Fruit fly (Drosophila melanogaster): Measurements from ENCODE around the gene orb2.

Gene orb2

DNA sequence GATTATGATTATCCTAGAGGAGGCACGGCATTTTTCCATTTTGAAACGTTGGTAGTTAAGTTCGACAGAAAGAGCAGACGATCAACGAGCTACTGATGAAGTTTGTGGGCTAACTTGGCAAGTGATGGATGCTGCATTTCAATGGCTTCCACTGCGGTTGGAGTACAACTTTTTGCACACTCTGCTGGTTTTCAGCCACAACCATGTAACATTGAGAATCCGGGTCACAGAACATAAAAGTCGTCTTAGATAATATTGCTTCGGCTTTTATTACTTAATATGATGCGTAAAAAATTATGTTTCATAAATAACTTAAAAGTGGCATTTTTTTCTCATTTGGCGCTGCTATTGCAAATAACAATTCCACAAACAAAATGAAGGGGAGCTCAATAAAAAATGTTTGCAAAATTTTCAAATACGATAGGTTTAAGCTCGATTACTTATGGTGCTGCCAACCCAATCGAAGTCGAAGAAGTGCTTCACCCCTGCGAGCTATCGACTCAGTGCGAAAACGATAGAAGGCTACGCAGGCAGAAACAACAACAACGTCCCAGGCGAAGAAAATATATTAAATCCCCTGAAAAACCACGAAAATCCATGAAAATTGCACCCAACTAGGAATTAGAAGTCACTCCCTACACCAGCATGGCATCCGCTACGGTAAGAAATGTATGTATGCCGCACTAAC lies 12.2 kb upstream of the orb2 start, which contains the start of the genes CG5653 and CG5021 (continued):
- TF ChIP-seq CrebB (tag; optimal IDR thresholded peaks at IDR 0.05), result no peak
- no peak for TF ChIP-seq ap (GFP tag; IDR thresholded peaks at IDR 0.05)
- TF ChIP-seq Bgb (GFP tag; IDR thresholded peaks at IDR 0.05; ENCODE audit: partially characterized antibody), result peak; percentile 75; the same call in 1 of the 2 replicates
- TF ChIP-seq CG18764 (GFP tag; optimal IDR thresholded peaks at IDR 0.05), result no peak
- TF ChIP-seq CG11504 (tag; optimal IDR thresholded peaks at IDR 0.05), result no peak
- TF ChIP-seq salm (tag; optimal IDR thresholded peaks at IDR 0.05), result no peak
- no peak for TF ChIP-seq disco-r (GFP tag; optimal IDR thresholded peaks at IDR 0.05)
- no peak for TF ChIP-seq ssp (GFP tag; IDR thresholded peaks at IDR 0.05)
- no peak for TF ChIP-seq grn (GFP tag; optimal IDR thresholded peaks at IDR 0.05)
- TF ChIP-seq fu2 (GFP tag; optimal IDR thresholded peaks at IDR 0.05), result no peak
- no peak for TF ChIP-seq Nf-YC (tag; optimal IDR thresholded peaks at IDR 0.05)
- TF ChIP-seq BEAF-32 (GFP tag; optimal IDR thresholded peaks at IDR 0.05), result peak; percentile 61
- no peak for TF ChIP-seq Pdp1 (GFP tag; optimal IDR thresholded peaks at IDR 0.05)
- TF ChIP-seq CG12659 (GFP tag; optimal IDR thresholded peaks at IDR 0.05), result peak; percentile 22
- no peak for TF ChIP-seq ac (GFP tag; optimal IDR thresholded peaks at IDR 0.05)
- TF ChIP-seq dmrt11E (tag; optimal IDR thresholded peaks at IDR 0.05), result no peak
- TF ChIP-seq exex (tag; optimal IDR thresholded peaks at IDR 0.05), result no peak
- no peak for TF ChIP-seq usp (GFP tag; optimal IDR thresholded peaks at IDR 0.05)

DNA sequence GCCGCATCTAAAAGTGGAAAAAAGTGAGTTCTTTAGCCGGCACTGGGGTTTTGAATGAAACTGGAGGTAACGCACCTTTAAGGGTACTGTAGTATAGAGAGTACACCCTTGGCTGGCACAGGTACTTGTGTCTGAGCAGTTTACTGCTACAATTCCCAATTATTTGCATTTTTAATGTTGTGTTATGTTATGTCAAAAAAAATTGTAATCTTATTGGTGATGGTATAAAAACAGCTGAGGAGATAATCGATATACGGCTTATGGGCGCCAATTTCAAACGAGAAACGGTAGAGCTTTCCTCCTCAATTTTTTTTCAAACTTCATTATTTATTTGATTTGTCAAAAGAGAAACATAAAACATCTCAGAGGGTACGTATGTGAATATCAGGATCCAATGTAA lies 10.2 kb upstream of the orb2 start, which contains the start of gene ValRS-m:
ValRS-m (minus strand) TSS at position 312 of the 400 bp plus-strand sequence.
- TF ChIP-seq CG1024 (GFP tag; IDR thresholded peaks at IDR 0.05) (no peak), CG4360 (GFP tag; IDR thresholded peaks at IDR 0.05) (no peak), CG15514 (GFP tag; optimal IDR thresholded peaks at IDR 0.05) (no peak), insv (GFP tag; optimal IDR thresholded peaks at IDR 0.05) (no peak), bsh (GFP tag; optimal IDR thresholded peaks at IDR 0.05) (no peak), Ptx1 (GFP tag; IDR thresholded peaks at IDR 0.05) (no peak), CG12236 (GFP tag; optimal IDR thresholded peaks at IDR 0.05) (no peak), CG32767 (GFP tag; IDR thresholded peaks at IDR 0.05) (no peak), gce (GFP tag; IDR thresholded peaks at IDR 0.05) (no peak), E2f2 (GFP tag; IDR thresholded peaks at IDR 0.05) (peak; percentile 86), NFAT (GFP tag; IDR thresholded peaks at IDR 0.05) (no peak), MBD-R2 (GFP tag; IDR thresholded peaks at IDR 0.05) (peak; percentile 42), CG30403 (GFP tag; optimal IDR thresholded peaks at IDR 0.05) (no peak), slbo (GFP tag; IDR thresholded peaks at IDR 0.05) (no peak), CG1602 (GFP tag; optimal IDR thresholded peaks at IDR 0.05) (no peak), CG4707 (GFP tag; optimal IDR thresholded peaks at IDR 0.05) (no peak), kni (GFP tag; optimal IDR thresholded peaks at IDR 0.05) (no peak), trem (tag; optimal IDR thresholded peaks at IDR 0.05) (peak; percentile 36), Mrtf (GFP tag; IDR thresholded peaks at IDR 0.05) (no peak), Poxn (GFP tag; IDR thresholded peaks at IDR 0.05) (no peak), seq (GFP tag; IDR thresholded peaks at IDR 0.05) (no peak), CG8290 (GFP tag; optimal IDR thresholded peaks at IDR 0.05) (no peak), CG8290 (tag; optimal IDR thresholded peaks at IDR 0.05) (no peak), stwl (tag; optimal IDR thresholded peaks at IDR 0.05) (no peak), bbx (GFP tag; IDR thresholded peaks at IDR 0.05; ENCODE audit: partially characterized antibody) (peak; percentile 53; the same call in 1 of the 2 replicates), CG16779 (GFP tag; IDR thresholded peaks at IDR 0.05) (no peak), Dll (GFP tag; IDR thresholded peaks at IDR 0.05; ENCODE audit: partially characterized antibody) (0 out of 4 replicates have a peak, but pooled peaks have one; percentile 40), Pdp1 (GFP tag; optimal IDR thresholded peaks at IDR 0.05) (peak in 1 of 2 experiments; percentile 73), CG3407 (GFP tag; optimal IDR thresholded peaks at IDR 0.05) (no peak), Dref (GFP tag; IDR thresholded peaks at IDR 0.05) (peak; percentile 57), nom (GFP tag; optimal IDR thresholded peaks at IDR 0.05) (no peak), croc (GFP tag; conservative IDR thresholded peaks at IDR 0.05) (no peak), unc-4 (GFP tag; IDR thresholded peaks at IDR 0.05; ENCODE audit: partially characterized antibody) (0 out of 2 replicates have a peak, but pooled peaks have one; percentile 20)

All from whole organism, embryonic.